Fruit fly (Drosophila melanogaster) whole organism, wandering third instar larva: Measurements from ENCODE around the gene CG7298.

ENCODE experiments used
- Abd-B ChIP-seq: fragments of >200 bp; optimal IDR thresholded peaks from 2 replicates; lab custom pipeline; 2017; ENCODE audit warnings: missing biosample characterization, missing genetic modification characterization
- CG32264 ChIP-seq: fragments of 200-800 bp; sonication (Bioruptor generic); optimal IDR thresholded peaks from 2 replicates; lab custom pipeline; 2016; ENCODE audit warnings: missing biosample characterization, missing genetic modification characterization
- CG9705 ChIP-seq: fragments of 200-800 bp; sonication (Bioruptor generic); optimal IDR thresholded peaks from 2 replicates; lab custom pipeline; 2018; ENCODE audit warnings: missing biosample characterization, mild to moderate bottlenecking, missing genetic modification characterization
- CrebA ChIP-seq: fragments of 200-800 bp; sonication (Bioruptor generic); optimal IDR thresholded peaks from 2 replicates; lab custom pipeline; 2016; ENCODE audit warnings: missing biosample characterization, mild to moderate bottlenecking, missing genetic modification characterization, borderline replicate concordance
- Dfd ChIP-seq: fragments of >200 bp; optimal IDR thresholded peaks from 2 replicates; lab custom pipeline; 2017; ENCODE audit warnings: missing biosample characterization, missing genetic modification characterization
- Dif ChIP-seq: fragments of 200-275, 200-300 bp; sonication (Bioruptor generic); optimal IDR thresholded peaks from 2 replicates; lab custom pipeline; 2018; ENCODE audit warnings: missing biosample characterization, missing genetic modification characterization; ENCODE audit not compliant: partially characterized antibody
- GATAd ChIP-seq: sonication (Bioruptor generic); optimal IDR thresholded peaks from 2 replicates; lab custom pipeline; 2016; ENCODE audit warnings: missing biosample characterization, missing genetic modification characterization
- HLH106 ChIP-seq: fragments of 200-800 bp; optimal IDR thresholded peaks from 3 replicates; lab custom pipeline; 2019; ENCODE audit warnings: missing biosample characterization, mild to moderate bottlenecking, missing genetic modification characterization, moderate library complexity
- Hnf4 ChIP-seq: fragments of 200-800 bp; sonication (Bioruptor generic); optimal IDR thresholded peaks from 2 replicates; lab custom pipeline; 2016; ENCODE audit warnings: missing biosample characterization, mild to moderate bottlenecking, missing genetic modification characterization
- Hr78 ChIP-seq: fragments of >200 bp; optimal IDR thresholded peaks from 2 replicates; lab custom pipeline; 2017; ENCODE audit warnings: missing biosample characterization, missing genetic modification characterization
- Hr83 ChIP-seq: fragments of 200-300 bp; sonication (Bioruptor generic); optimal IDR thresholded peaks from 2 replicates; lab custom pipeline; 2016; ENCODE audit warnings: missing biosample characterization, mild to moderate bottlenecking, missing genetic modification characterization, moderate library complexity; ENCODE audit not compliant: poor library complexity, severe bottlenecking
- Jra ChIP-seq: sonication (Bioruptor generic); optimal IDR thresholded peaks from 2 replicates; lab custom pipeline; 2016; ENCODE audit warnings: missing biosample characterization, missing genetic modification characterization
- Mio ChIP-seq: sonication (Bioruptor generic); optimal IDR thresholded peaks from 2 replicates; lab custom pipeline; 2016; ENCODE audit warnings: missing biosample characterization, missing genetic modification characterization
- Myc ChIP-seq: fragments of >200 bp; optimal IDR thresholded peaks from 2 replicates; lab custom pipeline; 2017
- N ChIP-seq: fragments of >200 bp; optimal IDR thresholded peaks from 2 replicates; lab custom pipeline; 2018; ENCODE audit warnings: missing biosample characterization, missing external identifiers, missing genetic modification characterization
- OdsH ChIP-seq: fragments of 200-800 bp; sonication (Bioruptor generic); optimal IDR thresholded peaks from 2 replicates; lab custom pipeline; 2016; ENCODE audit warnings: missing biosample characterization, mild to moderate bottlenecking, missing genetic modification characterization
- Rel ChIP-seq, 2 experiments: fragments of 200-800 bp; sonication (Bioruptor generic) in 1 of 2; optimal IDR thresholded peaks; 2 replicates in 1 of 2; 3 replicates in 1 of 2; lab custom pipeline; 2016 to 2019; ENCODE audit warnings: mild to moderate bottlenecking in 2 of 2, missing biosample characterization in 2 of 2, missing genetic modification characterization in 2 of 2, moderate library complexity in 1 of 2
- Sp1 ChIP-seq: fragments of 200-800 bp; sonication (Bioruptor generic); optimal IDR thresholded peaks from 3 replicates; lab custom pipeline; 2019; ENCODE audit warnings: missing biosample characterization, mild to moderate bottlenecking, missing genetic modification characterization, moderate library complexity
- Vsx2 ChIP-seq: fragments of 200-300, 225-300 bp; sonication (Bioruptor generic); optimal IDR thresholded peaks from 2 replicates; lab custom pipeline; 2018; ENCODE audit warnings: missing biosample characterization, missing genetic modification characterization; ENCODE audit not compliant: partially characterized antibody
- br ChIP-seq: fragments of 200-800 bp; sonication (Bioruptor generic); optimal IDR thresholded peaks from 2 replicates; lab custom pipeline; 2016; ENCODE audit warnings: missing biosample characterization, missing genetic modification characterization
- brk ChIP-seq: fragments of 200-800 bp; sonication (Bioruptor generic); optimal IDR thresholded peaks from 2 replicates; lab custom pipeline; 2016; ENCODE audit warnings: missing biosample characterization, mild to moderate bottlenecking, missing genetic modification characterization
- dl ChIP-seq, 2 experiments: fragments of 175-275, 200-275 bp in 1 of 2; fragments of 200-275 bp in 1 of 2; sonication (Bioruptor generic); optimal IDR thresholded peaks; lab custom pipeline; 2018; ENCODE audit warnings: mild to moderate bottlenecking in 2 of 2, missing biosample characterization in 2 of 2, missing genetic modification characterization in 2 of 2, moderate library complexity in 2 of 2; ENCODE audit not compliant: partially characterized antibody in 2 of 2, insufficient read depth in 1 of 2
- dmrt93B ChIP-seq: fragments of 200-800 bp; sonication (Bioruptor generic); optimal IDR thresholded peaks from 2 replicates; lab custom pipeline; 2018; ENCODE audit warnings: missing biosample characterization, mild to moderate bottlenecking, missing genetic modification characterization
- dsf ChIP-seq: sonication (Bioruptor generic); optimal IDR thresholded peaks from 2 replicates; lab custom pipeline; 2016; ENCODE audit warnings: missing biosample characterization, missing genetic modification characterization, borderline replicate concordance
- ey ChIP-seq: fragments of 200-800 bp; sonication (Bioruptor generic); optimal IDR thresholded peaks from 2 replicates; lab custom pipeline; 2016; ENCODE audit warnings: missing biosample characterization, missing genetic modification characterization
- foxo ChIP-seq, 2 experiments: fragments of 200-800 bp; sonication (Bioruptor generic); optimal IDR thresholded peaks; 2 replicates in 1 of 2; 3 replicates in 1 of 2; lab custom pipeline; 2016 to 2017; ENCODE audit warnings: missing biosample characterization in 2 of 2, missing genetic modification characterization in 2 of 2
- fru ChIP-seq: fragments of 200-800 bp; sonication (Bioruptor generic); optimal IDR thresholded peaks from 3 replicates; lab custom pipeline; 2016; ENCODE audit warnings: missing biosample characterization, mild to moderate bottlenecking, missing genetic modification characterization
- h ChIP-seq: fragments of 200-800 bp; sonication (Bioruptor generic); optimal IDR thresholded peaks from 3 replicates; lab custom pipeline; 2016; ENCODE audit warnings: missing biosample characterization, mild to moderate bottlenecking, missing genetic modification characterization
- jim ChIP-seq: fragments of 175-275, 200-325 bp; sonication (Bioruptor generic); optimal IDR thresholded peaks from 2 replicates; lab custom pipeline; 2016; ENCODE audit warnings: missing biosample characterization, mild to moderate bottlenecking, missing genetic modification characterization
- lola ChIP-seq: fragments of >200 bp; optimal IDR thresholded peaks from 2 replicates; lab custom pipeline; 2017; ENCODE audit warnings: missing biosample characterization, missing genetic modification characterization
- pan ChIP-seq: fragments of >200 bp; optimal IDR thresholded peaks from 2 replicates; lab custom pipeline; 2017
- psq ChIP-seq: fragments of 200-800 bp; sonication (Bioruptor generic); optimal IDR thresholded peaks from 3 replicates; lab custom pipeline; 2017; ENCODE audit warnings: missing biosample characterization, mild to moderate bottlenecking, missing genetic modification characterization, moderate library complexity
- rgr ChIP-seq: fragments of 200-800 bp; sonication (Bioruptor generic); optimal IDR thresholded peaks from 3 replicates; lab custom pipeline; 2016; ENCODE audit warnings: missing biosample characterization, mild to moderate bottlenecking, missing genetic modification characterization
- sage ChIP-seq: fragments of 200-800 bp; sonication (Bioruptor generic); optimal IDR thresholded peaks from 2 replicates; lab custom pipeline; 2016; ENCODE audit warnings: missing biosample characterization, mild to moderate bottlenecking, missing genetic modification characterization
- sv ChIP-seq: fragments of 200-800 bp; sonication (Bioruptor generic); optimal IDR thresholded peaks from 3 replicates; lab custom pipeline; 2016; ENCODE audit warnings: missing biosample characterization, missing genetic modification characterization
- tai ChIP-seq: sonication (Bioruptor generic); optimal IDR thresholded peaks from 2 replicates; lab custom pipeline; 2016; ENCODE audit warnings: missing biosample characterization, missing genetic modification characterization
- usp ChIP-seq: fragments of >200 bp; optimal IDR thresholded peaks from 2 replicates; lab custom pipeline; 2017; ENCODE audit warnings: missing biosample characterization, missing genetic modification characterization
- woc ChIP-seq: sonication (Bioruptor generic); optimal IDR thresholded peaks from 2 replicates; lab custom pipeline; 2016; ENCODE audit warnings: missing biosample characterization, mild to moderate bottlenecking, missing genetic modification characterization

CG7298 gene

DNA sequence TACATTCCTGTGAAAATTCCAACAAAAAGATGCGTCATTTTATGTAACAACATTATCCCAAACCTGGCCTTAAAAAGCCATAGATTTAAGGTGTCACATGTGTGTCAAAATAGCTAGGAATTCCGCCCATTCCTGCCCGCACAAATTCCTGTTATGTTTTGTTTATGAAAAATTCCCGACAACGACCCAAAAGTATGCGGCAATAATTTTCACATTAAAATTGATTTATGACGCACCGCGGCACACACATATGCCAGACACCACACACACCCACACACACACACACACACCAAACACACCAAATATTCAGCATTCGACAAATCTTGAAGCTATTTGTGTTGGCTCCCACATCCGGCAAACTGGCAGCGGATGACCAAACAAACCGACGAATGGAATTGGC is 20.7 kb downstream of the CG7298 start:
- TF ChIP-seq Dfd (GFP tag; lab: Kevin White, UChicago), result peak; percentile 71
- no peak for TF ChIP-seq woc (GFP tag; lab: Kevin White, UChicago)
- no peak for TF ChIP-seq CG32264 (GFP tag; lab: Kevin White, UChicago)

DNA sequence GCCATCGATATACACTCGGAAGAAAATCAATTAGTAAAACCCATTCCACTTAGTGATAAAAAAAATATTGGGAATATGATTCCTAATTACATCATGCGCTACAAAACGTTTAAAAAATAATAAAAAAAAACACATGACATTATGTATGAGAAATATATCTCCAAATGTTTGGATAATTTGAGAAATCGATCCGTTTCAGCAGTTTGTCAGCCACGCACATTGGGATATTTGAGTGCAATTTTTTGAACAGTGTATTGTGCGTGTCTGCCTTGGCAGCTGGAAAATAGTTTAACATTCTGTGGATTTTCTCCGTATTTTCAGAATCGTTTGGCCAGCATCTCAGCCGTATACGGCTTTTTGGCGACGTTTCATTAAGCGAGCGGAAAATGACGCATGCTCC is 25.4 kb downstream of the CG7298 start:
- TF ChIP-seq Vsx2 (GFP tag; lab: Kevin White, UChicago), result no peak
- no peak for TF ChIP-seq Dif
- no peak for TF ChIP-seq h (GFP tag; lab: Kevin White, UChicago)
- TF ChIP-seq rgr (GFP tag; lab: Kevin White, UChicago), result no peak
- no peak for TF ChIP-seq pan (lab: Kevin White, UChicago)
- TF ChIP-seq HLH106 (tag; lab: Kevin White, UChicago), result no peak
- no peak for TF ChIP-seq dmrt93B
- no peak for TF ChIP-seq Abd-B (GFP tag; lab: Kevin White, UChicago)
- no peak for TF ChIP-seq dsf (GFP tag; lab: Kevin White, UChicago)
- no peak for TF ChIP-seq Hnf4
- TF ChIP-seq tai (GFP tag; lab: Kevin White, UChicago), result no peak
- no peak for TF ChIP-seq foxo (GFP tag; optimal IDR thresholded peaks at IDR 0.05; lab: Kevin White, UChicago)
- no peak for TF ChIP-seq psq (GFP tag; lab: Kevin White, UChicago)

DNA sequence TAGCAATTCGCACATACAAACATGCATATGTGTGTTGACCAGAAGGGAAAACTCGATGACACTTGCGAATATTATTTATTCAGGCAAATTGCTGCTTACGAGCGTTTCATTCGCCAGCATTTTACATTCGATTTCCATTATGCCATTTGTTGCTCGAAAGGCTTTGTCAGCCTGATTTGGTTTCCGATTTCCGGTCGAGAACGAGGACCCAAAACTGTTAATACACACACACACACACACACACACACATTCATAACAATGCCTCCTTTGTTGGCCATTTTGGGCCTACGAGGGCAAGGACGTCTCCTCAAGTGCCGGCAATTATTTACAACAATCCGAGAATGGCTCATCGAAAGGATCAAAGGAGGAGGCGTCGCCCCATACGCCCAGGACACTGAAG is 25.8 kb downstream of the CG7298 start:
- no peak for TF ChIP-seq dl (GFP tag; optimal IDR thresholded peaks at IDR 0.05; lab: Kevin White, UChicago; ENCODE audit: insufficient read depth in 1 of 2, partially characterized antibody in 2 of 2)
- TF ChIP-seq dmrt93B, result no peak
- no peak for TF ChIP-seq pan (lab: Kevin White, UChicago)
- no peak for TF ChIP-seq sv (GFP tag; lab: Kevin White, UChicago)
- TF ChIP-seq Dfd (GFP tag; lab: Kevin White, UChicago), result peak; percentile 86

DNA sequence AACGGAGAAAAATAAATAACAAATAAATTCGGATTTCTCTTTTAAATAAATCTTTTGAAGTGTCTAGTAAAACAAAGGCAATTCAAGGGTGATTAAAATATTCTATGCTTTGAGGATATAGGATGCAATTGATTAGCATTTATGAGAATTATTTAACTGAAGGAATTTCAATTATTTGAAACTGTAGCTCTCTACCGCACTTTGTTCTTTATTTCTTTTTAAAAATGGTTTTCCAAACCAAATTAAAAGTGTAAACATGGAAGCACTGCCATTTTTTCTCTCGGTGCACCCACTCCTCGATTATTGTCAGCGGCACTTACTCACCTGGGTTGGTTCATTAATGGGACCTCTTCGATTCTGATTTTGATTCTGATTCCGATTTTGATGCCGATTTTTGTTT is 35.3 kb downstream of the CG7298 start:
- TF ChIP-seq rgr (GFP tag; lab: Kevin White, UChicago) (peak; percentile 20), Dif (no peak), jim (GFP tag; lab: Kevin White, UChicago) (no peak), Hnf4 (no peak), fru (peak; percentile 47), h (GFP tag; lab: Kevin White, UChicago) (peak; percentile 54), N (GFP tag; lab: Kevin White, UChicago) (no peak), usp (GFP tag; lab: Kevin White, UChicago) (no peak), tai (GFP tag; lab: Kevin White, UChicago) (no peak), Mio (GFP tag; lab: Kevin White, UChicago) (no peak), br (GFP tag; lab: Kevin White, UChicago) (peak; percentile 0), psq (GFP tag; lab: Kevin White, UChicago) (no peak), Rel (GFP tag; optimal IDR thresholded peaks at IDR 0.05; lab: Kevin White, UChicago) (no peak), Rel (tag; optimal IDR thresholded peaks at IDR 0.05; lab: Kevin White, UChicago) (no peak), Sp1 (GFP tag; lab: Kevin White, UChicago) (no peak), Hr83 (GFP tag; lab: Kevin White, UChicago) (no peak), ey (GFP tag; lab: Kevin White, UChicago) (peak; percentile 42), CG9705 (GFP tag; lab: Kevin White, UChicago) (no peak), Hr78 (GFP tag; lab: Kevin White, UChicago) (no peak), CG32264 (GFP tag; lab: Kevin White, UChicago) (no peak), CrebA (GFP tag; lab: Kevin White, UChicago) (no peak), pan (lab: Kevin White, UChicago) (no peak), Jra (GFP tag; lab: Kevin White, UChicago) (no peak), Myc (lab: Kevin White, UChicago) (no peak), sage (no peak), woc (GFP tag; lab: Kevin White, UChicago) (peak; percentile 45), GATAd (GFP tag; lab: Kevin White, UChicago) (no peak), lola (GFP tag; lab: Kevin White, UChicago) (no peak), Dfd (GFP tag; lab: Kevin White, UChicago) (no peak), Abd-B (GFP tag; lab: Kevin White, UChicago) (no peak), dmrt93B (no peak), OdsH (GFP tag; lab: Kevin White, UChicago) (peak; percentile 53), foxo (GFP tag; optimal IDR thresholded peaks at IDR 0.05; lab: Kevin White, UChicago) (peak in 1 of 2 experiments; percentile 50), HLH106 (tag; lab: Kevin White, UChicago) (peak; percentile 30), brk (no peak), dsf (GFP tag; lab: Kevin White, UChicago) (no peak), dl (GFP tag; optimal IDR thresholded peaks at IDR 0.05; lab: Kevin White, UChicago; ENCODE audit: insufficient read depth in 1 of 2, partially characterized antibody in 2 of 2) (no peak), Vsx2 (GFP tag; lab: Kevin White, UChicago) (no peak), sv (GFP tag; lab: Kevin White, UChicago) (no peak)
